Fruit fly (Drosophila melanogaster) whole organism, larva: Measurements from ENCODE around the gene CG5274.

ENCODE experiments used
- noc ChIP-seq: fragments of 200-800 bp; sonication (Bioruptor generic); optimal IDR thresholded peaks from 3 replicates; lab custom pipeline; 2019; ENCODE audit warnings: missing biosample characterization, mild to moderate bottlenecking, missing genetic modification characterization, moderate library complexity

CG5274 gene

dm6 chr3L:20448773-20449172 lies 21.3 kb upstream of the CG5274 start:
- TF ChIP-seq noc (tag; lab: Kevin White, UChicago), result no peak

dm6 chr3L:20447957-20448356 lies 20.5 kb upstream of the CG5274 start:
- TF ChIP-seq noc (tag; lab: Kevin White, UChicago), result peak; percentile 25

- no peak for TF ChIP-seq noc (tag; lab: Kevin White, UChicago)
Measured at dm6 chr3L:20447337-20447736, 19.9 kb upstream of the CG5274 start.

- TF ChIP-seq noc (tag; lab: Kevin White, UChicago), result no peak
Measured at dm6 chr3L:20446030-20446429, 18.6 kb upstream of the CG5274 start.

- TF ChIP-seq noc (tag; lab: Kevin White, UChicago), result peak; percentile 83
Measured at dm6 chr3L:20444815-20445519, 17.5 kb upstream of the CG5274 start.

- no peak for TF ChIP-seq noc (tag; lab: Kevin White, UChicago)
Measured at dm6 chr3L:20442674-20443313, 15.3 kb upstream of the CG5274 start.

dm6 chr3L:20441632-20442469 lies 14.4 kb upstream of the CG5274 start, which contains the start of gene CG5910:
TSS of gene CG5910 (plus strand) at chr3L:20442419.
- TF ChIP-seq noc (tag; lab: Kevin White, UChicago), result peak; percentile 51

dm6 chr3L:20440902-20441429 lies 13.5 kb upstream of the CG5274 start:
- TF ChIP-seq noc (tag; lab: Kevin White, UChicago), result no peak

dm6 chr3L:20439772-20440171 lies 12.3 kb upstream of the CG5274 start, which contains the start of gene Hpd:
TSS of gene Hpd (minus strand) at chr3L:20439872.
- no peak for TF ChIP-seq noc (tag; lab: Kevin White, UChicago)

- no peak for TF ChIP-seq noc (tag; lab: Kevin White, UChicago)
Measured at dm6 chr3L:20436069-20436468, 8.6 kb upstream of the CG5274 start, which contains the start of the genes mRpL15 and CtIP. TSS of gene mRpL15 (minus strand) at chr3L:20436209. TSS of gene CtIP (plus strand) at chr3L:20436250.

dm6 chr3L:20432297-20432696 lies 4.8 kb upstream of the CG5274 start, which contains the start of the genes Las and Psn:
TSS of gene Las (minus strand) at chr3L:20432361.
TSS of gene Psn (plus strand) at chr3L:20432468.
- no peak for TF ChIP-seq noc (tag; lab: Kevin White, UChicago)

dm6 chr3L:20431619-20432018 lies 4.2 kb upstream of the CG5274 start:
- TF ChIP-seq noc (tag; lab: Kevin White, UChicago), result no peak

- no peak for TF ChIP-seq noc (tag; lab: Kevin White, UChicago)
Measured at dm6 chr3L:20430182-20430581, 2.7 kb upstream of the CG5274 start, which contains the start of gene CG5262. TSS of gene CG5262 (minus strand) at chr3L:20430475.

- TF ChIP-seq noc (tag; lab: Kevin White, UChicago), result no peak
Measured at dm6 chr3L:20425888-20426287, 1.6 kb downstream of the CG5274 start, which contains the start of gene CG5282. TSS of gene CG5282 (minus strand) at chr3L:20426071.

- no peak for TF ChIP-seq noc (tag; lab: Kevin White, UChicago)
Measured at dm6 chr3L:20413304-20413703, 14.2 kb downstream of the CG5274 start, which contains the start of gene zye. TSS of gene zye (plus strand) at chr3L:20413604.
